Worm (Caenorhabditis elegans) whole organism, late embryonic: ENCODE results near the gene srg-50.

Experiments
- C38D4.7 ChIP-seq: fragments of 200-800 bp; sonication (Bioruptor generic); optimal IDR thresholded peaks from 2 replicates; lab custom pipeline; 2018; ENCODE audit warnings: mild to moderate bottlenecking, missing genetic modification characterization, moderate library complexity, missing compliant biosample characterization
- F13H6.1 ChIP-seq: sonication (generic microtip); optimal IDR thresholded peaks from 2 replicates; lab custom pipeline; 2016; ENCODE audit warnings: missing genetic modification characterization, missing compliant biosample characterization
- K09A11.1 ChIP-seq: sonication (generic microtip); optimal IDR thresholded peaks from 2 replicates; lab custom pipeline; 2017; ENCODE audit warnings: antibody characterized with exemption, mild to moderate bottlenecking, missing genetic modification characterization, missing compliant biosample characterization; ENCODE audit not compliant: insufficient read depth
- ahr-1 ChIP-seq: sonication (generic microtip); optimal IDR thresholded peaks from 2 replicates; lab custom pipeline; 2016; ENCODE audit warnings: missing genetic modification characterization, missing compliant biosample characterization
- ceh-19 ChIP-seq: fragments of 200-800 bp; sonication (Bioruptor generic); optimal IDR thresholded peaks from 2 replicates; lab custom pipeline; 2018; ENCODE audit warnings: mild to moderate bottlenecking, missing genetic modification characterization, missing compliant biosample characterization
- ceh-30 ChIP-seq: fragments of 150-350 bp; optimal IDR thresholded peaks from 2 replicates; lab custom pipeline; 2014; ENCODE audit warnings: missing biosample characterization, missing genetic modification characterization
- ceh-31 ChIP-seq: sonication (generic microtip); optimal IDR thresholded peaks from 2 replicates; lab custom pipeline; 2016; ENCODE audit warnings: missing genetic modification characterization, missing compliant biosample characterization
- ceh-45 ChIP-seq: fragments of 200-800 bp; sonication (Bioruptor generic); IDR thresholded peaks from 2 replicates; pipeline ENCODE4 v1.3.6; 2022; ENCODE audit warnings: missing genetic modification reagents, missing genetic modification characterization, missing compliant biosample characterization
- che-1 ChIP-seq: sonication (generic microtip); optimal IDR thresholded peaks from 2 replicates; lab custom pipeline; 2016; ENCODE audit warnings: mild to moderate bottlenecking, missing genetic modification characterization, missing compliant biosample characterization
- elt-2 ChIP-seq: sonication (generic microtip); optimal IDR thresholded peaks from 2 replicates; lab custom pipeline; 2016; ENCODE audit warnings: missing genetic modification reagents, missing genetic modification characterization, missing compliant biosample characterization
- fax-1 ChIP-seq: sonication (generic microtip); optimal IDR thresholded peaks from 2 replicates; lab custom pipeline; 2016; ENCODE audit warnings: missing genotype, missing genetic modification characterization, missing compliant biosample characterization
- hlh-30 ChIP-seq: sonication (generic microtip); optimal IDR thresholded peaks from 2 replicates; lab custom pipeline; 2017; ENCODE audit warnings: antibody characterized with exemption, missing genetic modification characterization, missing compliant biosample characterization; ENCODE audit not compliant: insufficient read depth
- nhr-232 ChIP-seq: sonication (generic microtip); optimal IDR thresholded peaks from 2 replicates; lab custom pipeline; 2016; ENCODE audit warnings: missing genetic modification characterization, missing compliant biosample characterization
- pag-3 ChIP-seq: sonication (generic microtip); optimal IDR thresholded peaks from 2 replicates; lab custom pipeline; 2016; ENCODE audit warnings: missing compliant biosample characterization, missing genetic modification characterization, borderline replicate concordance
- pat-9 ChIP-seq: fragments of 200-800 bp; sonication (Bioruptor generic); optimal IDR thresholded peaks from 2 replicates; lab custom pipeline; 2018; ENCODE audit warnings: mild to moderate bottlenecking, missing genetic modification characterization, moderate library complexity, missing compliant biosample characterization
- pax-1 ChIP-seq: fragments of 150-350 bp; optimal IDR thresholded peaks from 2 replicates; lab custom pipeline; 2014; ENCODE audit warnings: missing biosample characterization, missing genetic modification characterization
- pha-2 ChIP-seq: sonication (generic microtip); optimal IDR thresholded peaks from 2 replicates; lab custom pipeline; 2017; ENCODE audit warnings: mild to moderate bottlenecking, missing genetic modification characterization, missing compliant biosample characterization
- pqm-1 ChIP-seq: sonication (generic microtip); optimal IDR thresholded peaks from 2 replicates; lab custom pipeline; 2016; ENCODE audit warnings: missing genetic modification characterization, missing compliant biosample characterization
- pros-1 ChIP-seq: fragments of 150-350 bp; optimal IDR thresholded peaks from 2 replicates; lab custom pipeline; 2014; ENCODE audit warnings: missing biosample characterization, missing genetic modification reagents, missing genetic modification characterization
- ref-2 ChIP-seq: sonication (generic microtip); optimal IDR thresholded peaks from 2 replicates; lab custom pipeline; 2016; ENCODE audit warnings: missing genetic modification characterization, missing compliant biosample characterization
- tbx-7 ChIP-seq: sonication (generic microtip); optimal IDR thresholded peaks from 2 replicates; lab custom pipeline; 2016; ENCODE audit warnings: missing genotype, missing genetic modification characterization, missing compliant biosample characterization
- unc-3 ChIP-seq, 2 experiments: fragments of 200-800 bp in 1 of 2; sonication (Bioruptor generic) in 1 of 2; sonication (generic microtip) in 1 of 2; conservative IDR thresholded peaks in 1 of 2; optimal IDR thresholded peaks in 1 of 2; 2 replicates each; pipeline versions ENCODE4 v1.3.6 to Lab custom; 2016 to 2022; ENCODE audit warnings: missing compliant biosample characterization in 2 of 2, missing genetic modification characterization in 2 of 2, missing genetic modification reagents in 1 of 2
- unc-55 ChIP-seq: sonication (generic microtip); optimal IDR thresholded peaks from 2 replicates; lab custom pipeline; 2017; ENCODE audit warnings: missing biosample characterization, missing genetic modification reagents, missing genetic modification characterization
- unc-86 ChIP-seq: sonication (generic microtip); optimal IDR thresholded peaks from 2 replicates; lab custom pipeline; 2016; ENCODE audit warnings: missing genetic modification characterization, missing compliant biosample characterization
- zip-5 ChIP-seq: sonication (generic microtip); optimal IDR thresholded peaks from 2 replicates; lab custom pipeline; 2016; ENCODE audit warnings: missing genetic modification characterization, missing compliant biosample characterization
- ztf-16 ChIP-seq: sonication (generic microtip); optimal IDR thresholded peaks from 2 replicates; lab custom pipeline; 2017; ENCODE audit warnings: missing genetic modification characterization, missing compliant biosample characterization

Gene srg-50

DNA sequence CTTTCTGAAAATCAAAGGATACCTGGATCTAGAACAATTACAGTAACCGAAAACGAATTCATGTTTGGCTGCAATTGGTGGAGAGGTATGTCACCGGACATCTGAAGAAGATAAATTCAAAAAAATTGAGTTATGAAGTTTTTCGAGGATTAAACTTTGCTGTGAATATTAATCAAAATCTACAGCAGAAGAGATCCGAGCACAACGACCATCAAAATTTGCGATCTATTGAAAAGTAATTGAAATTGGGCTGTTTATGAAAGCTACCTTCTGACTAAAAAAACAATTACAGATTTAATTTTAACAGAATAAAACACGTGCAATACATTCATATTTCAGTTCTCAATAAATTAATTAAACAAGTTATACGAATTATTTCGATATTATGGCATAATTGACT is 42.5 kb downstream of the srg-50 start, which contains the start of gene C06G3.8:
Gene C06G3.8, minus strand, starts transcription at position 101 of the 400 bp plus-strand sequence.
- no peak for TF ChIP-seq C38D4.7
- TF ChIP-seq ceh-30 (tag; lab: Kevin White, UChicago) = no peak
- no peak for TF ChIP-seq ref-2 (tag; lab: Kevin White, UChicago)

ce11 chrIV:7031019-7031418 is 43.9 kb downstream of the srg-50 start:
- no peak for TF ChIP-seq zip-5 (tag; lab: Kevin White, UChicago)
- TF ChIP-seq fax-1 (tag; lab: Kevin White, UChicago) = no peak
- no peak for TF ChIP-seq unc-3 (GFP tag; conservative IDR thresholded peaks at IDR 0.05; lab: Robert Waterston, UW)
- no peak for TF ChIP-seq unc-3 (tag; optimal IDR thresholded peaks at IDR 0.05; lab: Kevin White, UChicago)
- no peak for TF ChIP-seq elt-2 (tag; lab: Kevin White, UChicago)
- TF ChIP-seq unc-86 (tag; lab: Kevin White, UChicago) = no peak
- TF ChIP-seq ahr-1 = no peak
- TF ChIP-seq hlh-30 = no peak
- no peak for TF ChIP-seq nhr-232
- TF ChIP-seq C38D4.7 = no peak
- TF ChIP-seq che-1 (tag; lab: Kevin White, UChicago) = no peak
- no peak for TF ChIP-seq pros-1 (tag; lab: Kevin White, UChicago)
- TF ChIP-seq ztf-16 = no peak
- TF ChIP-seq pqm-1 (tag; lab: Kevin White, UChicago) = no peak
- no peak for TF ChIP-seq pax-1
- no peak for TF ChIP-seq unc-55
- TF ChIP-seq ceh-45 = no peak

DNA sequence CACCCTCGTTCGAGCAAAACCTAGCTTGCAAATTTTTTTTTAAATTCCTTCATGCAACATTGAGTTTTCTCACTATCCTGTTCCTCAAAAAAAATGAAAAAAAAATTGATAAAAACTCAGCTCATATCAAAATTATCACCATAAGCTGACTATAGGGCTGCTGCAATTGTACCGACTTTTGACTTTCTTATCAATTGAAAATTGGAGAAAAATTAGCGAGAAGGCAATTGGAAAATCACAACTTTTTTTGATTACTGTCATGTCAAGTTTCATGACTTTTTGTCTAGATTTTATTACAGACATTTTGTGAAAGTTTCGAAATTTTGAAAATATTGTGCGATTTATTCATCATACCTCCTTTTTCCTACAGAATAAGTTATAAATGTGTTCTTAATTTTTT is 49.1 kb downstream of the srg-50 start:
- TF ChIP-seq nhr-232 (no peak), pat-9 (tag; lab: Kevin White, UChicago) (no peak), pag-3 (tag; lab: Kevin White, UChicago) (no peak), pax-1 (no peak), F13H6.1 (tag; lab: Kevin White, UChicago) (no peak), tbx-7 (tag; lab: Kevin White, UChicago) (no peak), pha-2 (tag; lab: Kevin White, UChicago) (no peak), ceh-31 (tag; lab: Kevin White, UChicago) (no peak), pqm-1 (tag; lab: Kevin White, UChicago) (no peak), K09A11.1 (tag; lab: Kevin White, UChicago) (no peak), ref-2 (tag; lab: Kevin White, UChicago) (no peak), ztf-16 (no peak), ceh-19 (GFP tag; lab: Kevin White, UChicago) (no peak)

DNA sequence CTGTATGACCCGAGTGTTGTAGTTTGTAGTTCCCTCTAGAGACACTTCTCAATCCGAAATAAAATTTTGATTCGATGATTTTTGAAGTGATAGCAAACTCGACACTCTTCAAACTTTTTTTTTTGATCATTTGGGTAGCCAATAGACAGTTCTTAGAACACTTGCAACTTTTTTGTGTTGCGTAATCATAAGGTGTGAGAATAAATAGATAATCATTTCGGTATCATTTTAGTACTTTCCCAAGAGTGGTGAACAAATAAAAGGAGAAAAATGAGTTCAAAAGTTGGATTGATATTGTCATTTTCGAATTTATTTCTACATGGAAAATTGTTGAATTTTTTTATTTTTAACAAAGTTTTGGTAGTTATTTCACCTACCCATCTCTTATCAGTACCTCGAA is 50.1 kb downstream of the srg-50 start:
- TF ChIP-seq pax-1 = no peak
- TF ChIP-seq ceh-45 = no peak
- TF ChIP-seq K09A11.1 (tag; lab: Kevin White, UChicago) = no peak
- TF ChIP-seq unc-55 = no peak
